Worm (Caenorhabditis elegans): ENCODE results near the gene W01B6.5.
"Not testable (repeated sequence)": the region's sequence is repeated elsewhere in the genome, so short reads cannot be mapped to it uniquely, and the experiment has no call there.

Gene W01B6.5

DNA sequence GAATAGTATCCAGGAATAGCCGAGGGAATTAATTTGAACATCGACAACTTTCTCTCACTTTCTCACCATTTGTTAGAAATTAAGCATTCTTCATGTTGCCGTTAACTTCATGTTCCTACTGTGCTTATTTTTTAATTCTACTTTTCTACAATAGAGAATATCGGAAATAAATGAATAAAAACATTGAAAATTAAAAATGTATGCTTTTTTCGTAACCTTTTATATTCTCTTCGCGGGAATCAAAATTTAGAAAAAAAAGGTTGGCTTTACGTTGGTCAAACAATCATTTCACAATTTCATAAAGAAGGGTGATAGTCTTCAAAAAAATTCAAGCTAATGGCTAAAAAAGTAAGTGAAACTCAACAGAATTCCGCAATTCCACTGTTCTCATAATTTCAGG is at the start of gene W01B6.5:
Gene W01B6.5 (plus strand): TSS at position 301 of the 400 bp plus-strand sequence.
- TF ChIP-seq ztf-1 (GFP tag; conservative IDR thresholded peaks at IDR 0.05), result no peak
- TF ChIP-seq C34F6.9 (tag; optimal IDR thresholded peaks at IDR 0.05), result no peak
- TF ChIP-seq egl-27 (tag; optimal IDR thresholded peaks at IDR 0.05), result no peak
- TF ChIP-seq nhr-12 (tag; optimal IDR thresholded peaks at IDR 0.05), result no peak
- TF ChIP-seq snpc-4 (tag; optimal IDR thresholded peaks at IDR 0.05), result no peak
- TF ChIP-seq crh-2 (tag; optimal IDR thresholded peaks at IDR 0.05), result no peak
- no peak for TF ChIP-seq lin-11 (tag; optimal IDR thresholded peaks at IDR 0.05)
- TF ChIP-seq lin-13 (GFP tag; optimal IDR thresholded peaks at IDR 0.05), result no peak
- TF ChIP-seq ama-1 (optimal IDR thresholded peaks at IDR 0.05), result no peak
- no peak for TF ChIP-seq R02D3.7 (tag; optimal IDR thresholded peaks at IDR 0.05)
- no peak for TF ChIP-seq fos-1 (tag; optimal IDR thresholded peaks at IDR 0.05)
- no peak for TF ChIP-seq ceh-16 (tag; optimal IDR thresholded peaks at IDR 0.05)
- TF ChIP-seq nhr-129 (tag; optimal IDR thresholded peaks at IDR 0.05), result no peak
- TF ChIP-seq elt-1 (tag; optimal IDR thresholded peaks at IDR 0.05), result no peak
- no peak for TF ChIP-seq peb-1 (tag; optimal IDR thresholded peaks at IDR 0.05)
- no peak for TF ChIP-seq nhr-237 (tag; optimal IDR thresholded peaks at IDR 0.05)

ce11 chrIV:10027566-10027965 is 48.4 kb upstream of the W01B6.5 start, which contains the start of gene gipc-2:
Gene gipc-2 (minus strand): TSS chrIV:10027666.
- TF ChIP-seq mdl-1 (tag; optimal IDR thresholded peaks at IDR 0.05) (no peak), ztf-4 (tag; optimal IDR thresholded peaks at IDR 0.05) (no peak), gmeb-1 (tag; optimal IDR thresholded peaks at IDR 0.05) (no peak), skn-1 (tag; optimal IDR thresholded peaks at IDR 0.05) (no peak)

DNA sequence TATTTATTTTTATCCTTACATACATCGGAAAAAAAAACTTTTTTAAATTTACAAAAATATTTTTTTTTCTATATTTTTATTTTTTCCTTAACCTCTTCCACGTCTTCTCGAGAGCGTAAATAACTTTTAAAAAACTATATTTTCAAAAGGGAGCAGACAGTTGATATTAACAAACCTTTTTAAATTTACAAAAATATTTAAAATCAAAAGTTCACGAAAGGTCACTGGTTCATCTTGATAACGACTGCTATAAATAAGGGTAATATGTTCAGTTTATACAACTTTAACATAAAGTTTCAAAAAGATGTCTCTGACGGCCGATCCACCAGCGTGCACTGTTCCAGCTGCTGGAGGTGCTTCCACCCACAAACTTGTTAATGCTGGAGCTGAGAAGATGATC is 47.2 kb upstream of the W01B6.5 start, which contains the start of the genes F44D12.16 and msd-2:
Gene F44D12.16 (plus strand): TSS at position 301 of the 400 bp plus-strand sequence.
Gene msd-2 (plus strand): TSS at position 305 of the 400 bp plus-strand sequence.
- TF ChIP-seq nhr-6, nhr-23, ceh-16 (tag; optimal IDR thresholded peaks at IDR 0.05): not testable (repeated sequence)

- TF ChIP-seq nhr-11 (tag; optimal IDR thresholded peaks at IDR 0.05), result no peak
- no peak for TF ChIP-seq ztf-4 (tag; optimal IDR thresholded peaks at IDR 0.05)
- TF ChIP-seq peb-1 (tag; optimal IDR thresholded peaks at IDR 0.05), result no peak
- TF ChIP-seq mbf-1 (tag; optimal IDR thresholded peaks at IDR 0.05), result no peak
- no peak for TF ChIP-seq nhr-23 (tag; optimal IDR thresholded peaks at IDR 0.05)
- TF ChIP-seq nhr-6 (tag; optimal IDR thresholded peaks at IDR 0.05), result no peak
- TF ChIP-seq C34F6.9 (tag; optimal IDR thresholded peaks at IDR 0.05), result no peak
- no peak for TF ChIP-seq ceh-82 (tag; optimal IDR thresholded peaks at IDR 0.05)
- no peak for TF ChIP-seq elt-3 (tag; optimal IDR thresholded peaks at IDR 0.05)
- TF ChIP-seq fos-1 (tag; optimal IDR thresholded peaks at IDR 0.05), result no peak
- no peak for TF ChIP-seq blmp-1 (tag; optimal IDR thresholded peaks at IDR 0.05; ENCODE audit: insufficient read depth)
- TF ChIP-seq nhr-10 (tag; optimal IDR thresholded peaks at IDR 0.05), result no peak
- TF ChIP-seq nhr-21 (tag; optimal IDR thresholded peaks at IDR 0.05), result no peak
- TF ChIP-seq zag-1 (tag; optimal IDR thresholded peaks at IDR 0.05), result no peak
These were observed 42.9 kb upstream of the W01B6.5 start, which contains the start of gene F44D12.6 for ce11 chrIV:10033053-10033452. Gene F44D12.6 (plus strand): TSS chrIV:10033353.

DNA sequence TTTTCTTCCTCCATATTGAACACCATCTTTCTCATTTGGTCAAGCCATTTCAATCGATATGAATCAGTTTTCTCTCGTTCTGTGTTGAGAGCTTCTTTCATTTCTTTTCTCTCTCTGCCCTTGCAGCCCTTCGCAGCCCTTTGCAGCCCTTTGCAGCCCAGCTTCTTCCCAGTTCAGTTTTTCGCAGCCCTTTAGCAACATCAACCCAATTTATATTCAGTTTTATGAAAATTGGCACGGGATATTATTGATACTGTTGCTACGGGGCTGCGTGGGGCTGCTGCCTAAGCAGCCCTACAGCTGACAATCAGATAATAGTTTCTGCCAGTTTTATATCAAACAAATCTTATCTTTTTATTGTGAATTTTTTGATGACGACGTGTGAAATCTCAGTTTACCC is 39.0 kb upstream of the W01B6.5 start, which contains the start of gene F44D12.10:
Gene F44D12.10 (minus strand): TSS at position 101 of the 400 bp plus-strand sequence.
- TF ChIP-seq R02D3.7 (tag; optimal IDR thresholded peaks at IDR 0.05) (no peak), dmd-4 (tag; optimal IDR thresholded peaks at IDR 0.05) (no peak), skn-1 (tag; optimal IDR thresholded peaks at IDR 0.05) (no peak), nhr-10 (tag; optimal IDR thresholded peaks at IDR 0.05) (no peak), ztf-1 (GFP tag; conservative IDR thresholded peaks at IDR 0.05) (no peak), gmeb-1 (tag; optimal IDR thresholded peaks at IDR 0.05) (no peak)

DNA sequence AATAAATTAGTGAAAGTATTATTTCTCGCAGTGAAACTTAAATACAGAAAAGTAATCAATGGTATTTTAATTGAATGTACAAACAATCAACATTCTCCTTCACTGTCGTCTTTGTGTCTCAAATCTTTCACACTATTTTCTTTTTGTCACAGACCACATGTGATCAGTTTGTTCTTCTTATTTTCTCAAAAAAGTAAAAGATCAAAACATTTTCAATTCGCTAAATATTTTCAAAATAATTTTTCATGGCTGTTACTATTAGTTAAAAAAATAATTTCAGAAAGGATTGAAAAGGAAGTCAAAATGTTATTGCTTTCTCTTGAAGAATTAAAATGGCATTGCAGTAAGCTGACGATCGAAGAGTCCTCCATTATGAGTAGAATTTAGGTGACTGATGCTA is 35.2 kb upstream of the W01B6.5 start, which contains the start of gene dhs-31:
Gene dhs-31 (minus strand): TSS at position 101 of the 400 bp plus-strand sequence.
- TF ChIP-seq ZK546.5 (tag; optimal IDR thresholded peaks at IDR 0.05) (no peak), skn-1 (tag; optimal IDR thresholded peaks at IDR 0.05) (no peak), nhr-12 (tag; optimal IDR thresholded peaks at IDR 0.05) (no peak), nhr-6 (tag; optimal IDR thresholded peaks at IDR 0.05) (no peak), crh-2 (tag; optimal IDR thresholded peaks at IDR 0.05) (no peak), unc-39 (tag; optimal IDR thresholded peaks at IDR 0.05) (no peak), mab-5 (tag; optimal IDR thresholded peaks at IDR 0.05) (no peak), sma-3 (GFP tag; optimal IDR thresholded peaks at IDR 0.05) (no peak), elt-3 (tag; optimal IDR thresholded peaks at IDR 0.05) (no peak), lin-13 (GFP tag; optimal IDR thresholded peaks at IDR 0.05) (no peak)
